Fruit fly (Drosophila melanogaster): ENCODE results near the gene bnk.

The bnk gene

DNA sequence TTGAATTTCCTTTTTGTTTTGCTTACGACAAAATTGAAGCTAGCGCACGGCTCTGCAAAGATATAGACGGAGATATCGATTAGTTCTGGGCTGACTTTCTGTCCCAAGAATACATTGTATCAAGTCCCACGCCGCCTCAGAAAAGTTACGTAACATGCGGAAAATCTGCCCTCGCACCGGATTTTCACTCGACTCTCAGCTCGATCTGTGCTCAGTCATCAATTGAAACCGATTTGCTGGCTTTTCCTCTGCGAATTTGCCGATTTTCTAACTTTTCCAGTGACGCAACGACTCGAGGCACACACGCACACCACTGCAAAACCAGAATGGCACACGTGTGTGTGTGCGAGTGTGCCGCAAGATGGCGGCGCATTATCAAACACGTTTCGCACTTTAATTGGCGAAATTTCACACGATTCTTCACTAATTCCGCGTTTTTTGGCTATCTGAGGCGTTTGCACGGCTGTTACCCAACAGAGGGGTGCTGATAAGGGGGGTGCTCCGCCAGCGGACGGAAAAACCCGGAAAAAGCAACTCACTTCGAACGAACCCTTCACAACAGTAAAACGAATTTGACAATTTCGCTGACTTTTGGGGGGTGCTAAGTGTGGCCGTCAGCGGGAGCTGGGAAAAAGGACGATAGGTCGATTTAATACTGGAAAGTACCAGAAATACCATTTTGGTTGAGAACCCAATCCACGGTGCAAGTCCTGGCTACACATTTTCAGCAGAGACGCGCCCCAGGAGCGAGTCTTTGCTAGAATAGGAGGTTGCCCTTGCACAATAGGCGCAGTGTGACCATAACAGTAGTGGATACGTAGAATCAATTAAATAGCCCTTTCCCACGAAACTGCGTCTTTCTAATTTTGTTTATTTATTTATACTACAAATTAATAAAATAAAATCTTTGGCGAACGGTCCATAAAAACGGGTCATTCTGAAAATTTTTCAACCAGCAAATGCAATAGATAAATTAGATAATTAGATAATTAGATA is 26.1 kb downstream of the bnk start, which contains the start of gene ATPsynC (continued):
- peak; percentile 15 for TF ChIP-seq CG15269 (tag; optimal IDR thresholded peaks at IDR 0.05)
- no peak for TF ChIP-seq vvl (GFP tag; IDR thresholded peaks at IDR 0.05)
- TF ChIP-seq NfI (GFP tag; optimal IDR thresholded peaks at IDR 0.05), result peak; percentile 17
- TF ChIP-seq bowl (GFP tag; IDR thresholded peaks at IDR 0.05), result no peak
- TF ChIP-seq CG10565 (GFP tag; optimal IDR thresholded peaks at IDR 0.05), result no peak
- TF ChIP-seq bsh (GFP tag; optimal IDR thresholded peaks at IDR 0.05), result peak in 1 of 2 experiments; percentile 53
- TF ChIP-seq MESR4 (GFP tag; optimal IDR thresholded peaks at IDR 0.05), result peak; percentile 100
- TF ChIP-seq CG6765 (GFP tag; optimal IDR thresholded peaks at IDR 0.05), result peak; percentile 78
- no peak for TF ChIP-seq Kr (GFP tag; optimal IDR thresholded peaks at IDR 0.05)
- peak; percentile 24 for TF ChIP-seq tx (GFP tag; optimal IDR thresholded peaks at IDR 0.05)
- TF ChIP-seq CG3407 (GFP tag; optimal IDR thresholded peaks at IDR 0.05), result no peak
- peak; percentile 32 for TF ChIP-seq fd64A (GFP tag; optimal IDR thresholded peaks at IDR 0.05)
- TF ChIP-seq eyg (GFP tag; optimal IDR thresholded peaks at IDR 0.05), result peak; percentile 35
- TF ChIP-seq CG15514 (GFP tag; optimal IDR thresholded peaks at IDR 0.05), result peak; percentile 94
- peak; percentile 70 for TF ChIP-seq CG7928 (GFP tag; optimal IDR thresholded peaks at IDR 0.05)
- peak; percentile 31 for TF ChIP-seq gcm (GFP tag; optimal IDR thresholded peaks at IDR 0.05)
- no peak for TF ChIP-seq CG7372 (GFP tag; IDR thresholded peaks at IDR 0.05)
- no peak for TF ChIP-seq Oli (tag; optimal IDR thresholded peaks at IDR 0.05)
- peak; percentile 26 for TF ChIP-seq CG15696 (tag; optimal IDR thresholded peaks at IDR 0.05)
- TF ChIP-seq CG11560 (tag; IDR thresholded peaks at IDR 0.05), result no peak
- TF ChIP-seq Atf-2 (GFP tag; optimal IDR thresholded peaks at IDR 0.05), result no peak
- TF ChIP-seq ac (GFP tag; optimal IDR thresholded peaks at IDR 0.05), result no peak
- peak; percentile 78 for TF ChIP-seq Jarid2 (GFP tag; optimal IDR thresholded peaks at IDR 0.05)
- peak; percentile 36 to 52 for TF ChIP-seq dpn (GFP tag; optimal IDR thresholded peaks at IDR 0.05)
- TF ChIP-seq BtbVII (GFP tag; optimal IDR thresholded peaks at IDR 0.05), result peak; percentile 31
- TF ChIP-seq CG10267 (tag; optimal IDR thresholded peaks at IDR 0.05), result peak; percentile 67
- peak; percentile 67 for TF ChIP-seq lab (GFP tag; optimal IDR thresholded peaks at IDR 0.05)
- no peak for TF ChIP-seq hb (GFP tag; IDR thresholded peaks at IDR 0.05; ENCODE audit: partially characterized antibody)
- TF ChIP-seq CG17829 (tag; optimal IDR thresholded peaks at IDR 0.05), result peak; percentile 68
- TF ChIP-seq Dp (GFP tag; optimal IDR thresholded peaks at IDR 0.05), result peak; percentile 56
- TF ChIP-seq Asciz (GFP tag; optimal IDR thresholded peaks at IDR 0.05), result no peak
- TF ChIP-seq CG10959 (GFP tag; IDR thresholded peaks at IDR 0.05), result no peak
- TF ChIP-seq pita (GFP tag; optimal IDR thresholded peaks at IDR 0.05), result peak; percentile 100
- TF ChIP-seq vnd (GFP tag; IDR thresholded peaks at IDR 0.05; ENCODE audit: partially characterized antibody), result no peak
- peak; percentile 57 for TF ChIP-seq gem (tag; optimal IDR thresholded peaks at IDR 0.05)
- peak; percentile 51 for TF ChIP-seq ewg (GFP tag; optimal IDR thresholded peaks at IDR 0.05)
- TF ChIP-seq nau (GFP tag; optimal IDR thresholded peaks at IDR 0.05), result peak; percentile 61
- peak; percentile 71 for TF ChIP-seq CTCF (GFP tag; optimal IDR thresholded peaks at IDR 0.05)
- TF ChIP-seq NC2α (GFP tag; optimal IDR thresholded peaks at IDR 0.05), result no peak
- peak; percentile 39 for TF ChIP-seq Nf-YC (tag; optimal IDR thresholded peaks at IDR 0.05)
- TF ChIP-seq CG9817 (tag; optimal IDR thresholded peaks at IDR 0.05), result peak; percentile 38
- TF ChIP-seq Antp (GFP tag; optimal IDR thresholded peaks at IDR 0.05), result peak; percentile 58
- TF ChIP-seq bab2 (GFP tag; optimal IDR thresholded peaks at IDR 0.05), result no peak
- TF ChIP-seq CG1603 (tag; optimal IDR thresholded peaks at IDR 0.05), result peak; percentile 95
- peak; percentile 44 for TF ChIP-seq CG9727 (GFP tag; optimal IDR thresholded peaks at IDR 0.05)
- peak; percentile 22 for TF ChIP-seq Max (GFP tag; optimal IDR thresholded peaks at IDR 0.05)
- no peak for TF ChIP-seq zf30C (GFP tag; optimal IDR thresholded peaks at IDR 0.05)
